Worm (Caenorhabditis elegans): Measurements from ENCODE around the gene snf-3.
A peak's percentile ranks its signal among the peaks of the same experiment; 100 is the strongest.
"Not testable (repeated sequence)": the region's sequence is repeated elsewhere in the genome, so short reads cannot be mapped to it uniquely, and the experiment has no call there.

Gene snf-3

ce11 chrII:1131367-1131766 lies 39.6 kb downstream of the snf-3 start:
- TF ChIP-seq pax-1 (tag; optimal IDR thresholded peaks at IDR 0.05) (no peak), che-1 (tag; optimal IDR thresholded peaks at IDR 0.05) (no peak), sox-4 (tag; optimal IDR thresholded peaks at IDR 0.05) (no peak), ceh-34 (tag; optimal IDR thresholded peaks at IDR 0.05) (no peak), ref-2 (tag; optimal IDR thresholded peaks at IDR 0.05) (no peak), dmd-4 (tag; optimal IDR thresholded peaks at IDR 0.05; ENCODE audit: borderline replicate concordance) (no peak), odd-2 (tag; optimal IDR thresholded peaks at IDR 0.05) (no peak), gmeb-2 (tag; optimal IDR thresholded peaks at IDR 0.05) (no peak), hlh-6 (tag; optimal IDR thresholded peaks at IDR 0.05) (no peak), nfya-1 (tag; optimal IDR thresholded peaks at IDR 0.05) (no peak), ztf-16 (tag; optimal IDR thresholded peaks at IDR 0.05) (no peak), hlh-15 (tag; optimal IDR thresholded peaks at IDR 0.05) (no peak)

- TF ChIP-seq eyg-1 (tag; optimal IDR thresholded peaks at IDR 0.05) = no peak
- no peak for TF ChIP-seq K02D7.2 (tag; optimal IDR thresholded peaks at IDR 0.05)
- TF ChIP-seq Y22D7AL.16 (tag; optimal IDR thresholded peaks at IDR 0.05) = no peak
- no peak for TF ChIP-seq ceh-31 (tag; optimal IDR thresholded peaks at IDR 0.05)
- TF ChIP-seq pqm-1 (tag; optimal IDR thresholded peaks at IDR 0.05) = no peak
Measured at ce11 chrII:1131821-1132220, 40.0 kb downstream of the snf-3 start.

DNA sequence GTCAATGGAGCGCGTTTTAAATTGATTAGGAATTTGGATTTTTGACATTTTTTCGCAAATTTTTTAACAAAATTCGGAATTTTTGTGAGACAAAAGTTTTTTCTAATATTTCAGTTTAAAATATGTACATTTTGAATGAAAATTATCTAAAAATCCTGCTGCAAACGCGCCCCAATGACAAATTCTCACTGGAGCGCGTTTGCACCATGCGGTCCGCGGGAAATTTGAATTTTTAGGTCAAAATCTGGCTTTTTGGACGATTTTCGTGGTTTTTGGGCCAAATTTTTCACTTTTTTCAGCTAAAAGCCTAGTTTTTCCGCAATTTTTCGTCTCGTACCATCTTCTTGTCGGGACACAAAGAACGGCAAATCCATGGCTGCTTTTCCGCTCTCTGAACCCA lies 40.9 kb downstream of the snf-3 start:
- TF ChIP-seq mec-3 (tag; optimal IDR thresholded peaks at IDR 0.05; ENCODE audit: borderline replicate concordance) (no peak), hlh-8 (tag; optimal IDR thresholded peaks at IDR 0.05) (no peak), ceh-6 (GFP tag; optimal IDR thresholded peaks at IDR 0.05) (no peak), syd-9 (tag; optimal IDR thresholded peaks at IDR 0.05) (no peak), hlh-13 (GFP tag; optimal IDR thresholded peaks at IDR 0.05) (no peak), gmeb-2 (tag; optimal IDR thresholded peaks at IDR 0.05) (no peak), ceh-30 (tag; optimal IDR thresholded peaks at IDR 0.05) (no peak), ceh-19 (GFP tag; optimal IDR thresholded peaks at IDR 0.05) (no peak), ceh-9 (tag; optimal IDR thresholded peaks at IDR 0.05) (no peak), F13H6.1 (tag; optimal IDR thresholded peaks at IDR 0.05) (no peak), tbx-2 (tag; optimal IDR thresholded peaks at IDR 0.05) (no peak), ceh-34 (tag; optimal IDR thresholded peaks at IDR 0.05) (no peak), pha-4 (tag; optimal IDR thresholded peaks at IDR 0.05) (no peak), ceh-24 (tag; optimal IDR thresholded peaks at IDR 0.05) (no peak), ceh-2 (tag; optimal IDR thresholded peaks at IDR 0.05) (no peak), nfya-1 (tag; optimal IDR thresholded peaks at IDR 0.05) (no peak)

DNA sequence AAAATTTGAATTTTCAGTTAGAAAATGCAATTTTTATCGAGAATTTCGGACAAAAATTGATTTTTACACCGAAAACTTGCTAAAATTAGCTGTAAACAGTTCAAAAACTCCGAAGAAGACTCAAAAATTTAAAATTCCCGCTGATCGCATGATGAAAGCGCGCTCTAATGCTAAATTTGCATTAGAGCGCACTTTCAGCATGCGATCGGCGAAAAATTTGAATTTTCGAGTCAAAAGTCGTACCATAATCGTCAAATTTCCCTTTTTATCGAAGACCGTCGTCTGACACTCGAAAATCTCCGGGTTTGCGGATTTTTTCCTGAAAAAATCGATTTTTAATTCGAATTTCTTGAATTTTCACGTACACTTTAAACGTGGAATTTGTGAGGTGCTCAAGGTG lies 41.5 kb downstream of the snf-3 start:
- TF ChIP-seq dmd-4 (tag; optimal IDR thresholded peaks at IDR 0.05; ENCODE audit: borderline replicate concordance) = no peak
- TF ChIP-seq nfya-1 (tag; optimal IDR thresholded peaks at IDR 0.05) = no peak
- no peak for TF ChIP-seq odd-2 (tag; optimal IDR thresholded peaks at IDR 0.05)
- no peak for TF ChIP-seq hlh-6 (tag; optimal IDR thresholded peaks at IDR 0.05)
- TF ChIP-seq syd-9 (tag; optimal IDR thresholded peaks at IDR 0.05) = no peak
- TF ChIP-seq fax-1 (tag; optimal IDR thresholded peaks at IDR 0.05) = no peak
- no peak for TF ChIP-seq ztf-16 (tag; optimal IDR thresholded peaks at IDR 0.05)

DNA sequence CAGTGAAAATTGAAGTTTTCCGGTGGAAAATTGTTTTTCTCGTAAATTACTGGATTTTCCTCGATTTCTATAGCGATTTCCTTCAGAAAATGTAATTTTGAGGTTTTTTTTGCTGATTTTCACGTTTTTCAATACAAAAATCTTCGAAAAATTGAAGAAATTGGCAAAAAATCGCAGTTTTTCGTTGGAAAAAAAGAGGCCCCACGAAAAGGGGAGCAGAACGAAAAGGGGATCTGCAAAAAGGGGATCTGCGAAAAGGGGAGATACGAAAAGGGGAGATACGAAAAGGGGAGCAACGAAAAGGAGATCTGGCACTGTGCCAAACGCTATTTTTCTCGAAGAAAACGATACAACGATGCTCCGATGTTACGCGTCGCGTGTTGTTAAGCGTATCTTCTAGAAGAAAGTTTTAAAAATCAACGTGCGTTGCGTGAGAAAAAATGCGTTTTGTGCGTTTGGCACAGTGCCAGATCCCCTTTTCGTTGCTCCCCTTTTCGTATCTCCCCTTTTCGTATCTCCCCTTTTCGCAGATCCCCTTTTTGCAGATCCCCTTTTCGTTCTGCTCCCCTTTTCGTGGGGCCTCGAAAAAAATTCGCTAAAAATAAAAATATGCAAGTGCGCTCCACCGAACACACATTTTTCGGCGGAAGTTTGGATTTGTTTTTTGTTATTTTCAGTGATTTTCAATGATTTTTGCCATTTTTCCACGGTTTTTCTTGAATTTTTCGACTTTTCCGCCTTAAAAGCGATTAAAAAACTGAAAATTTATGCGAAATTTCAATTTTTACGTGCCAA lies 42.7 kb downstream of the snf-3 start:
- TF ChIP-seq tbx-2 (tag; optimal IDR thresholded peaks at IDR 0.05) (peak; percentile 90), ahr-1 (tag; optimal IDR thresholded peaks at IDR 0.05) (peak; percentile 44), elt-2 (tag; optimal IDR thresholded peaks at IDR 0.05) (peak; percentile 48), mec-3 (tag; optimal IDR thresholded peaks at IDR 0.05; ENCODE audit: borderline replicate concordance) (peak; percentile 72), ets-4 (tag; optimal IDR thresholded peaks at IDR 0.05) (peak; percentile 80), ceh-31 (tag; optimal IDR thresholded peaks at IDR 0.05) (peak; percentile 97), fax-1 (tag; optimal IDR thresholded peaks at IDR 0.05) (peak; percentile 83), hlh-6 (tag; optimal IDR thresholded peaks at IDR 0.05) (peak; percentile 14), unc-42 (tag; optimal IDR thresholded peaks at IDR 0.05) (peak; percentile 23), dmd-4 (tag; optimal IDR thresholded peaks at IDR 0.05; ENCODE audit: borderline replicate concordance) (peak; percentile 68), C08G9.2 (tag; optimal IDR thresholded peaks at IDR 0.05) (peak; percentile 88), lim-6 (tag; optimal IDR thresholded peaks at IDR 0.05) (peak; percentile 87), zip-5 (tag; optimal IDR thresholded peaks at IDR 0.05) (peak; percentile 47), hlh-8 (tag; optimal IDR thresholded peaks at IDR 0.05) (peak; percentile 78), unc-3 (GFP tag; conservative IDR thresholded peaks at IDR 0.05) (0 out of 2 replicates have a peak, but pooled peaks have one; percentile 26), ceh-34 (tag; optimal IDR thresholded peaks at IDR 0.05) (peak; percentile 84), ceh-19 (GFP tag; optimal IDR thresholded peaks at IDR 0.05) (peak; percentile 58), ceh-18 (tag; optimal IDR thresholded peaks at IDR 0.05) (peak; percentile 33), rnt-1 (tag; optimal IDR thresholded peaks at IDR 0.05) (peak; percentile 80), tbx-7 (tag; optimal IDR thresholded peaks at IDR 0.05) (peak; percentile 75), ceh-2 (tag; optimal IDR thresholded peaks at IDR 0.05) (peak; percentile 80)
- TF ChIP-seq unc-3 (tag; optimal IDR thresholded peaks at IDR 0.05) = not testable (repeated sequence)
